Worm (Caenorhabditis elegans) whole organism, L2 larva: ENCODE data around the gene T20B12.5.

Source experiments
- blmp-1 ChIP-seq: sonication (generic microtip); optimal IDR thresholded peaks from 2 replicates; lab custom pipeline; 2017; ENCODE audit warnings: missing genetic modification characterization, mild to moderate bottlenecking, missing compliant biosample characterization, antibody characterized with exemption, moderate library complexity; ENCODE audit not compliant: insufficient read depth
- lin-11 ChIP-seq: fragments of 150-350 bp; sonication (generic microtip); optimal IDR thresholded peaks from 2 replicates; lab custom pipeline; 2014; ENCODE audit warnings: missing biosample characterization, missing genetic modification characterization, inconsistent platforms, mixed read lengths
- lin-39 ChIP-seq: fragments of 150-350 bp; optimal IDR thresholded peaks from 2 replicates; lab custom pipeline; 2014; ENCODE audit warnings: missing biosample characterization, missing genetic modification reagents, missing genetic modification characterization
- mab-5 ChIP-seq: fragments of 150-350 bp; optimal IDR thresholded peaks from 2 replicates; lab custom pipeline; 2014; ENCODE audit warnings: missing biosample characterization, missing genetic modification characterization
- mdl-1 ChIP-seq, 2 experiments: fragments of 150-350 bp in 1 of 2; sonication (generic microtip) in 1 of 2; optimal IDR thresholded peaks; 2 replicates each; lab custom pipeline; 2017; ENCODE audit warnings: missing biosample characterization in 2 of 2, missing genetic modification characterization in 2 of 2
- nhr-237 ChIP-seq: fragments of 150-350 bp; optimal IDR thresholded peaks from 2 replicates; lab custom pipeline; 2014; ENCODE audit warnings: missing biosample characterization, missing genetic modification characterization
- nhr-77 ChIP-seq: fragments of 150-350 bp; optimal IDR thresholded peaks from 2 replicates; lab custom pipeline; 2014; ENCODE audit warnings: missing biosample characterization, missing genetic modification characterization
- skn-1 ChIP-seq: sonication (generic microtip); optimal IDR thresholded peaks from 2 replicates; lab custom pipeline; 2017; ENCODE audit warnings: missing biosample characterization, missing genetic modification characterization
- snpc-4 ChIP-seq: fragments of 150-350 bp; optimal IDR thresholded peaks from 2 replicates; lab custom pipeline; 2014; ENCODE audit warnings: missing biosample characterization, missing genetic modification characterization
- unc-62 ChIP-seq: fragments of 150-350 bp; optimal IDR thresholded peaks from 2 replicates; lab custom pipeline; 2014; ENCODE audit warnings: missing biosample characterization, missing genetic modification reagents, missing genetic modification characterization
- ztf-11 ChIP-seq: sonication (generic microtip); optimal IDR thresholded peaks from 2 replicates; lab custom pipeline; 2017; ENCODE audit warnings: missing biosample characterization, missing genetic modification characterization
- ztf-4 ChIP-seq: fragments of 150-350 bp; optimal IDR thresholded peaks from 2 replicates; lab custom pipeline; 2014; ENCODE audit warnings: missing biosample characterization, missing genetic modification characterization

DNA sequence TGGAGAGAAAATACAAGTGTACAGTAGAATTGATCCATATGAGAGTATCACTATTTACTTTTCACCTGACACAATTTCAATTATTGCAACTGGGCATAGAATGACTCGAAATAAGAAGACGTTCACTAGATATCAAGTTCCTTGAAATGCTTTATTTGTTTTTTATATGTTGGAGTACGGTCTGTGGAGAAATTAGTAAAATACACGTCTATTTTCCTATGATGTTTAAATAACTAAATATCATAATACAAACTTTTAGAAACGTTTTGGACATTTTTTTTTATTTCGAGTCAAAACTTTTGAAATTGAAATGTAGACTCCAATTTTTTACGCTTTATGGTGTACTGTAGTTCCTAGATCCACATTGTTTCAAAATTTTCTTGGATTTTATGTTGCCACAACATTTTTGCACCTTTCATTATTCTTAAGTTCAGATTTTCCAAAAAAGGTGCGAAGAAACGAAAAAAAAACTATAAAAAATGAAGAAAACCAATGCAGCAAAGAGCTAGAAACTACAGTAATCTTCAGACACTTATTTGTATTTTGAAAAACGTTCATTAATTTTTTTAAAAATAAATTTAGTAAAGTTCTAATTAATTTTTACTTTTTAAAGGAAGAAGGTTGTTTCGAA lies 2.6 kb upstream of the T20B12.5 start:
- TF ChIP-seq ztf-11 (tag; lab: Kevin White, UChicago): no peak
- TF ChIP-seq lin-39 (tag; lab: Kevin White, UChicago): no peak
- TF ChIP-seq snpc-4: no peak
- no peak for TF ChIP-seq unc-62 (GFP tag; lab: Kevin White, UChicago)
- no peak for TF ChIP-seq nhr-77 (tag; lab: Kevin White, UChicago)
- TF ChIP-seq mdl-1 (tag; optimal IDR thresholded peaks at IDR 0.05; lab: Kevin White, UChicago): no peak
- peak; percentile 42 for TF ChIP-seq ztf-4 (tag; lab: Kevin White, UChicago)
- no peak for TF ChIP-seq skn-1 (tag; lab: Kevin White, UChicago)
- TF ChIP-seq lin-11 (tag; lab: Kevin White, UChicago): no peak
- no peak for TF ChIP-seq nhr-237 (tag; lab: Kevin White, UChicago)
- TF ChIP-seq blmp-1 (tag; lab: Kevin White, UChicago): peak; percentile 35
- no peak for TF ChIP-seq mab-5
